Fruit fly (Drosophila melanogaster) whole organism, embryonic: ENCODE measurements around the gene CG14400.

Source experiments
- Abd-B ChIP-seq: fragments of 200-800 bp; sonication (Bioruptor generic); optimal IDR thresholded peaks from 2 replicates; lab custom pipeline; 2018; ENCODE audit warnings: missing biosample characterization, mild to moderate bottlenecking, missing genetic modification characterization, moderate library complexity
- Adf1 ChIP-seq: fragments of 200-800 bp; sonication (Bioruptor generic); IDR thresholded peaks from 2 replicates; pipeline ENCODE4 v1.3.6; 2022; ENCODE audit warnings: missing biosample characterization, missing genetic modification characterization
- B-H1 ChIP-seq: fragments of 200-800 bp; sonication (Bioruptor generic); IDR thresholded peaks from 3 replicates; pipeline ENCODE4 v1.3.6; 2022; ENCODE audit warnings: missing biosample characterization, missing genetic modification characterization
- B-H2 ChIP-seq: fragments of 200-800 bp; sonication (Bioruptor generic); optimal IDR thresholded peaks from 2 replicates; lab custom pipeline; 2018; ENCODE audit warnings: missing biosample characterization, mild to moderate bottlenecking, missing genetic modification characterization
- Blimp-1 ChIP-seq: fragments of 200-800 bp; sonication (Bioruptor generic); optimal IDR thresholded peaks from 3 replicates; lab custom pipeline; 2018; ENCODE audit warnings: missing biosample characterization, missing genetic modification characterization, mild to moderate bottlenecking, moderate library complexity, missing genetic modification reagents
- CG10543 ChIP-seq: fragments of 200-800 bp; sonication (Bioruptor generic); optimal IDR thresholded peaks from 3 replicates; lab custom pipeline; 2017; ENCODE audit warnings: missing biosample characterization, mild to moderate bottlenecking, missing genetic modification characterization, moderate library complexity
- CG11247 ChIP-seq: fragments of 200-800 bp; sonication (Bioruptor generic); IDR thresholded peaks from 2 replicates; pipeline ENCODE4 v1.3.6; 2022; ENCODE audit warnings: missing biosample characterization, missing genetic modification characterization
- CG12219 ChIP-seq: fragments of 200-800 bp; sonication (Bioruptor generic); optimal IDR thresholded peaks from 3 replicates; lab custom pipeline; 2018; ENCODE audit warnings: missing biosample characterization, mild to moderate bottlenecking, missing genetic modification characterization
- CG12391 ChIP-seq: fragments of 200-800 bp; sonication (Bioruptor generic); optimal IDR thresholded peaks from 3 replicates; lab custom pipeline; 2018; ENCODE audit warnings: missing biosample characterization, mild to moderate bottlenecking, missing genetic modification characterization, moderate library complexity
- CG13123 ChIP-seq: fragments of 200-800 bp; sonication (Bioruptor generic); optimal IDR thresholded peaks from 2 replicates; lab custom pipeline; 2016; ENCODE audit warnings: missing biosample characterization, missing genetic modification characterization
- CG13287 ChIP-seq: fragments of 200-800 bp; sonication (Bioruptor generic); IDR thresholded peaks from 2 replicates; pipeline ENCODE4 v1.3.6; 2022; ENCODE audit warnings: missing biosample characterization, missing genetic modification characterization; ENCODE audit not compliant: partially characterized antibody
- CG14667 ChIP-seq: fragments of 200-800 bp; sonication (Bioruptor generic); IDR thresholded peaks from 2 replicates; pipeline ENCODE4 v1.3.6; 2022; ENCODE audit warnings: missing biosample characterization, missing genetic modification characterization
- CG14965 ChIP-seq: fragments of 200-800 bp; sonication (Bioruptor generic); optimal IDR thresholded peaks from 2 replicates; lab custom pipeline; 2016; ENCODE audit warnings: missing biosample characterization, missing genetic modification characterization, borderline replicate concordance
- CG1529 ChIP-seq: fragments of 200-800 bp; sonication (Bioruptor generic); optimal IDR thresholded peaks from 3 replicates; lab custom pipeline; 2018; ENCODE audit warnings: missing biosample characterization, missing genetic modification characterization
- CG15601 ChIP-seq: fragments of 200-800 bp; sonication (Bioruptor generic); optimal IDR thresholded peaks from 3 replicates; lab custom pipeline; 2019; ENCODE audit warnings: missing biosample characterization, mild to moderate bottlenecking, missing genetic modification characterization, moderate library complexity
- CG1602 ChIP-seq: fragments of 200-800 bp; sonication (Bioruptor generic); optimal IDR thresholded peaks from 3 replicates; lab custom pipeline; 2016; ENCODE audit warnings: missing biosample characterization, missing genetic modification characterization
- CG16815 ChIP-seq: fragments of 200-800 bp; sonication (Bioruptor generic); optimal IDR thresholded peaks from 3 replicates; lab custom pipeline; 2017; ENCODE audit warnings: missing biosample characterization, mild to moderate bottlenecking, missing genetic modification characterization
- CG17385 ChIP-seq: fragments of 200-800 bp; sonication (Bioruptor generic); optimal IDR thresholded peaks from 3 replicates; lab custom pipeline; 2018; ENCODE audit warnings: missing biosample characterization, mild to moderate bottlenecking, missing genetic modification characterization
- CG1792 ChIP-seq: fragments of 200-800 bp; sonication (Bioruptor generic); optimal IDR thresholded peaks from 2 replicates; lab custom pipeline; 2016; ENCODE audit warnings: missing biosample characterization, missing genetic modification characterization
- CG3065 ChIP-seq: fragments of 200-800 bp; sonication (Bioruptor generic); optimal IDR thresholded peaks from 2 replicates; lab custom pipeline; 2016; ENCODE audit warnings: missing biosample characterization, missing genetic modification characterization
- CG3838 ChIP-seq: fragments of 200-800 bp; sonication (Bioruptor generic); optimal IDR thresholded peaks from 3 replicates; lab custom pipeline; 2016; ENCODE audit warnings: missing biosample characterization, missing genetic modification characterization
- CG6683 ChIP-seq: fragments of 200-800 bp; sonication (Bioruptor generic); optimal IDR thresholded peaks from 2 replicates; lab custom pipeline; 2017; ENCODE audit warnings: missing biosample characterization, mild to moderate bottlenecking, missing genetic modification characterization, missing genetic modification reagents
- CG6765 ChIP-seq: fragments of 200-800 bp; sonication (Bioruptor generic); optimal IDR thresholded peaks from 3 replicates; lab custom pipeline; 2017; ENCODE audit warnings: missing biosample characterization, mild to moderate bottlenecking, missing genetic modification characterization
- CG7786 ChIP-seq: fragments of 200-800 bp; sonication (Bioruptor generic); optimal IDR thresholded peaks from 2 replicates; lab custom pipeline; 2016; ENCODE audit warnings: missing biosample characterization, missing genetic modification characterization
- CG8944 ChIP-seq: fragments of 200-800 bp; sonication (Bioruptor generic); optimal IDR thresholded peaks from 3 replicates; lab custom pipeline; 2016; ENCODE audit warnings: missing biosample characterization, missing genetic modification characterization
- CG9876 ChIP-seq: fragments of 200-800 bp; sonication (Bioruptor generic); optimal IDR thresholded peaks from 2 replicates; lab custom pipeline; 2016; ENCODE audit warnings: missing biosample characterization, missing genetic modification characterization
- CoRest ChIP-seq: fragments of 200-800 bp; sonication (Bioruptor generic); optimal IDR thresholded peaks from 3 replicates; lab custom pipeline; 2018; ENCODE audit warnings: missing biosample characterization, mild to moderate bottlenecking, missing genetic modification characterization, moderate library complexity
- Dip3 ChIP-seq: fragments of 200-800 bp; sonication (Bioruptor generic); optimal IDR thresholded peaks from 3 replicates; lab custom pipeline; 2016; ENCODE audit warnings: missing biosample characterization, missing genetic modification characterization
- GATAe ChIP-seq: fragments of 200-800 bp; sonication (Bioruptor generic); conservative IDR thresholded peaks from 2 replicates; pipeline ENCODE4 v1.3.6; 2022; ENCODE audit warnings: missing biosample characterization, missing genetic modification characterization
- Hmx ChIP-seq: fragments of 200-800 bp; sonication (Bioruptor generic); optimal IDR thresholded peaks from 2 replicates; lab custom pipeline; 2016; ENCODE audit warnings: missing biosample characterization, missing genetic modification characterization
- Med ChIP-seq: fragments of 200-800 bp; sonication (Bioruptor generic); peaks from one replicate; lab custom pipeline; 2016; ENCODE audit warnings: missing biosample characterization, missing genetic modification characterization, mild to moderate bottlenecking, inconsistent platforms, moderate library complexity
- Mes4 ChIP-seq: fragments of 200-800 bp; sonication (Bioruptor generic); optimal IDR thresholded peaks from 2 replicates; lab custom pipeline; 2016; ENCODE audit warnings: missing biosample characterization, missing genetic modification characterization
- NK7.1 ChIP-seq: fragments of 200-800 bp; sonication (Bioruptor generic); optimal IDR thresholded peaks from 3 replicates; lab custom pipeline; 2016; ENCODE audit warnings: missing biosample characterization, missing genetic modification characterization
- ase ChIP-seq: fragments of 200-800 bp; sonication (Bioruptor generic); IDR thresholded peaks from 3 replicates; pipeline ENCODE4 v1.3.6; 2022; ENCODE audit warnings: missing biosample characterization, missing genetic modification characterization
- ato ChIP-seq: fragments of 200-800 bp; sonication (Bioruptor generic); IDR thresholded peaks from 2 replicates; pipeline ENCODE4 v1.3.6; 2022; ENCODE audit warnings: missing biosample characterization, missing genetic modification characterization; ENCODE audit not compliant: partially characterized antibody
- btn ChIP-seq: fragments of 200-800 bp; sonication (Bioruptor generic); optimal IDR thresholded peaks from 2 replicates; lab custom pipeline; 2016; ENCODE audit warnings: missing biosample characterization, missing genetic modification characterization
- croc ChIP-seq: fragments of 200-800 bp; sonication (Bioruptor generic); conservative IDR thresholded peaks from 3 replicates; pipeline ENCODE4 v1.3.6; 2022; ENCODE audit warnings: missing biosample characterization, missing genetic modification characterization
- gt ChIP-seq: fragments of 200-800 bp; sonication (Bioruptor generic); IDR thresholded peaks from 2 replicates; pipeline ENCODE4 v1.3.6; 2022; ENCODE audit warnings: missing biosample characterization, missing genetic modification characterization
- h ChIP-seq: fragments of >200 bp; optimal IDR thresholded peaks from 2 replicates; lab custom pipeline; 2017
- hth ChIP-seq: fragments of >200 bp; optimal IDR thresholded peaks from 2 replicates; lab custom pipeline; 2017; ENCODE audit warnings: inconsistent platforms
- lola ChIP-seq, 3 experiments: fragments of >200 bp in 2 of 3; fragments of 200-800 bp in 1 of 3; sonication (Bioruptor generic) in 1 of 3; optimal IDR thresholded peaks; 2 replicates each; lab custom pipeline; 2017 to 2019; ENCODE audit warnings: missing biosample characterization in 3 of 3, missing genetic modification characterization in 3 of 3, mild to moderate bottlenecking in 1 of 3, moderate library complexity in 1 of 3
- nerfin-1 ChIP-seq: fragments of 200-800 bp; sonication (Bioruptor generic); optimal IDR thresholded peaks from 3 replicates; lab custom pipeline; 2019; ENCODE audit warnings: missing biosample characterization, mild to moderate bottlenecking, missing genetic modification characterization, moderate library complexity
- onecut ChIP-seq: fragments of 200-800 bp; sonication (Bioruptor generic); IDR thresholded peaks from 2 replicates; pipeline ENCODE4 v1.3.6; 2022; ENCODE audit warnings: missing biosample characterization, missing genetic modification characterization
- org-1 ChIP-seq: fragments of 200-800 bp; sonication (Bioruptor generic); optimal IDR thresholded peaks from 2 replicates; lab custom pipeline; 2017; ENCODE audit warnings: missing biosample characterization, missing genetic modification characterization
- pita ChIP-seq: fragments of 200-800 bp; sonication (Bioruptor generic); optimal IDR thresholded peaks from 2 replicates; lab custom pipeline; 2017; ENCODE audit warnings: missing biosample characterization, mild to moderate bottlenecking, missing genetic modification characterization
- sna ChIP-seq: fragments of 200-800 bp; sonication (Bioruptor generic); IDR thresholded peaks from 2 replicates; pipeline ENCODE4 v1.3.6; 2022; ENCODE audit warnings: missing biosample characterization, missing genetic modification characterization; ENCODE audit not compliant: partially characterized antibody
- stwl ChIP-seq: fragments of 200-800 bp; sonication (Bioruptor generic); optimal IDR thresholded peaks from 3 replicates; lab custom pipeline; 2018; ENCODE audit warnings: missing biosample characterization, mild to moderate bottlenecking, missing genetic modification characterization, moderate library complexity
- sug ChIP-seq: fragments of 200-800 bp; optimal IDR thresholded peaks from 2 replicates; lab custom pipeline; 2019; ENCODE audit warnings: missing biosample characterization, mild to moderate bottlenecking, missing genetic modification characterization, moderate library complexity
- tin ChIP-seq: fragments of 200-800 bp; sonication (Bioruptor generic); optimal IDR thresholded peaks from 3 replicates; lab custom pipeline; 2016; ENCODE audit warnings: missing biosample characterization, missing genetic modification characterization
- unc-4 ChIP-seq: fragments of 200-800 bp; sonication (Bioruptor generic); IDR thresholded peaks from 2 replicates; pipeline ENCODE4 v1.3.6; 2022; ENCODE audit warnings: missing biosample characterization, missing genetic modification characterization; ENCODE audit not compliant: partially characterized antibody

CG14400 gene

dm6 chr2L:20822489-20823195, 35.0 kb downstream of the CG14400 start, which contains the start of gene CG9331 (continued):
- no peak for TF ChIP-seq CG1529 (GFP tag; lab: Kevin White, UChicago)
- TF ChIP-seq CoRest (tag; lab: Kevin White, UChicago) = no peak
- no peak for TF ChIP-seq onecut (GFP tag; lab: Robert Waterston, UW)
- no peak for TF ChIP-seq Hmx
- TF ChIP-seq stwl (tag; lab: Kevin White, UChicago) = no peak
- TF ChIP-seq CG12219 (GFP tag; lab: Kevin White, UChicago) = no peak
- no peak for TF ChIP-seq gt (GFP tag; lab: Robert Waterston, UW)
- TF ChIP-seq CG13287 (GFP tag; lab: Robert Waterston, UW) = peak; percentile 33; the same call in 1 of the 2 replicates
- TF ChIP-seq CG7786 (GFP tag; lab: Kevin White, UChicago) = no peak
- no peak for TF ChIP-seq CG13123
- no peak for TF ChIP-seq h (lab: Kevin White, UChicago)
- TF ChIP-seq ase (GFP tag; lab: Robert Waterston, UW) = no peak
- no peak for TF ChIP-seq hth (lab: Kevin White, UChicago)
- TF ChIP-seq pita = no peak
- TF ChIP-seq ato (GFP tag; lab: Robert Waterston, UW) = peak; percentile 59; the same call in 1 of the 2 replicates
- TF ChIP-seq Blimp-1 (GFP tag; lab: Kevin White, UChicago) = peak; percentile 76
- peak; percentile 54; the same call in 1 of the 2 replicates for TF ChIP-seq sna (GFP tag; lab: Robert Waterston, UW)
- no peak for TF ChIP-seq GATAe (GFP tag; lab: Robert Waterston, UW)
- no peak for TF ChIP-seq CG3838 (GFP tag; lab: Kevin White, UChicago)
- no peak for TF ChIP-seq CG17385
- no peak for TF ChIP-seq CG14667 (GFP tag; lab: Robert Waterston, UW)
- TF ChIP-seq CG1602 (GFP tag; lab: Kevin White, UChicago) = no peak
- no peak for TF ChIP-seq croc (GFP tag; lab: Robert Waterston, UW)
- TF ChIP-seq Med (GFP tag; lab: Kevin White, UChicago) = peak; percentile 90
- TF ChIP-seq B-H1 (GFP tag; lab: Robert Waterston, UW) = no peak
- no peak for TF ChIP-seq CG14965 (GFP tag; lab: Kevin White, UChicago)
- no peak for TF ChIP-seq nerfin-1
- no peak for TF ChIP-seq CG11247 (GFP tag; lab: Robert Waterston, UW)
- no peak for TF ChIP-seq CG9876 (GFP tag; lab: Kevin White, UChicago)
- peak; percentile 66 for TF ChIP-seq CG10543 (GFP tag; lab: Kevin White, UChicago)
- no peak for TF ChIP-seq Dip3 (GFP tag; lab: Kevin White, UChicago)
- TF ChIP-seq unc-4 (GFP tag; lab: Robert Waterston, UW) = peak; percentile 38
- no peak for TF ChIP-seq CG6683
- no peak for TF ChIP-seq Mes4
- TF ChIP-seq CG3065 (GFP tag; lab: Kevin White, UChicago) = no peak
- no peak for TF ChIP-seq Abd-B
- TF ChIP-seq CG12391 (tag; lab: Kevin White, UChicago) = no peak
- TF ChIP-seq CG8944 (GFP tag; lab: Kevin White, UChicago) = no peak
- TF ChIP-seq CG6765 (GFP tag; lab: Kevin White, UChicago) = no peak
- no peak for TF ChIP-seq CG15601 (tag; lab: Kevin White, UChicago)
- no peak for TF ChIP-seq NK7.1
- no peak for TF ChIP-seq lola (GFP tag; optimal IDR thresholded peaks at IDR 0.05; lab: Kevin White, UChicago)
- no peak for TF ChIP-seq B-H2 (GFP tag; lab: Kevin White, UChicago)
- TF ChIP-seq org-1 = no peak
- no peak for TF ChIP-seq tin (GFP tag; lab: Kevin White, UChicago)
- no peak for TF ChIP-seq btn (GFP tag; lab: Kevin White, UChicago)
- no peak for TF ChIP-seq CG1792 (GFP tag; lab: Kevin White, UChicago)
- TF ChIP-seq Adf1 (GFP tag; lab: Robert Waterston, UW) = peak; percentile 68
- peak; percentile 14 for TF ChIP-seq sug (tag; lab: Kevin White, UChicago)
- TF ChIP-seq CG16815 (GFP tag; lab: Kevin White, UChicago) = no peak
